Fruit fly (Drosophila melanogaster): ENCODE measurements around the gene Pmm2.

- TF ChIP-seq Hr96 (GFP tag; optimal IDR thresholded peaks at IDR 0.05) (no peak), CG1620 (GFP tag; optimal IDR thresholded peaks at IDR 0.05) (no peak), CG11617 (GFP tag; optimal IDR thresholded peaks at IDR 0.05) (no peak), kay (GFP tag; ENCODE audit: borderline replicate concordance) (no peak)
Measured at dm6 chr3L:12566065-12566730, 31.8 kb downstream of the Pmm2 start.
